Worm (Caenorhabditis elegans) whole organism, L3 larva: Measurements from ENCODE around the gene C09H10.4.
A peak's percentile ranks its signal among the peaks of the same experiment; 100 is the strongest.

ENCODE experiments used
- R02D3.7 ChIP-seq: fragments of 150-350 bp; optimal IDR thresholded peaks from 2 replicates; lab custom pipeline; 2014; ENCODE audit warnings: missing biosample characterization, missing genetic modification characterization
- ZK546.5 ChIP-seq: sonication (generic microtip); optimal IDR thresholded peaks from 2 replicates; lab custom pipeline; 2017; ENCODE audit warnings: missing biosample characterization, missing genetic modification characterization
- ceh-16 ChIP-seq: sonication (generic microtip); optimal IDR thresholded peaks from 2 replicates; lab custom pipeline; 2017; ENCODE audit warnings: missing biosample characterization, missing genetic modification characterization
- ceh-28 ChIP-seq: fragments of 150-350 bp; optimal IDR thresholded peaks from 2 replicates; lab custom pipeline; 2014; ENCODE audit warnings: missing biosample characterization, missing genetic modification reagents, missing genetic modification characterization
- ceh-82 ChIP-seq: fragments of 150-350 bp; optimal IDR thresholded peaks from 2 replicates; lab custom pipeline; 2014; ENCODE audit warnings: missing biosample characterization, missing genetic modification characterization
- daf-12 ChIP-seq: fragments of 150-350 bp; optimal IDR thresholded peaks from 2 replicates; lab custom pipeline; 2014; ENCODE audit warnings: missing biosample characterization, missing genetic modification reagents, missing genetic modification characterization
- egl-5 ChIP-seq: fragments of 150-350 bp; optimal IDR thresholded peaks from 2 replicates; lab custom pipeline; 2017; ENCODE audit warnings: missing biosample characterization, missing genetic modification reagents, missing genetic modification characterization, inconsistent platforms
- elt-2 ChIP-seq: sonication (generic microtip); optimal IDR thresholded peaks from 2 replicates; lab custom pipeline; 2016; ENCODE audit warnings: missing genetic modification reagents, mild to moderate bottlenecking, missing genetic modification characterization, missing compliant biosample characterization
- elt-3 ChIP-seq, 3 experiments: fragments of 150-350 bp in 1 of 3; sonication (generic microtip) in 2 of 3; optimal IDR thresholded peaks; 2 replicates in 2 of 3; 4 replicates in 1 of 3; lab custom pipeline; 2014 to 2017; ENCODE audit warnings: missing biosample characterization in 3 of 3, missing genetic modification characterization in 3 of 3
- eor-1 ChIP-seq, 2 experiments: fragments of 150-350 bp; optimal IDR thresholded peaks; 2 replicates each; lab custom pipeline; 2014 to 2018; ENCODE audit warnings: missing biosample characterization in 2 of 2, missing genetic modification characterization in 2 of 2
- fkh-10 ChIP-seq: sonication (generic microtip); optimal IDR thresholded peaks from 2 replicates; lab custom pipeline; 2017; ENCODE audit warnings: missing biosample characterization, missing genetic modification reagents, missing genetic modification characterization
- fkh-2 ChIP-seq: fragments of 150-350 bp; optimal IDR thresholded peaks from 2 replicates; lab custom pipeline; 2014; ENCODE audit warnings: missing biosample characterization, missing genetic modification reagents, missing genetic modification characterization
- hmg-11 ChIP-seq: sonication (generic microtip); optimal IDR thresholded peaks from 2 replicates; lab custom pipeline; 2016; ENCODE audit warnings: missing genetic modification characterization, missing compliant biosample characterization
- jun-1 ChIP-seq: fragments of 150-350 bp; optimal IDR thresholded peaks from 2 replicates; lab custom pipeline; 2014; ENCODE audit warnings: missing biosample characterization, missing genetic modification reagents, missing genetic modification characterization
- lin-15B ChIP-seq: fragments of 150-350 bp; optimal IDR thresholded peaks from 2 replicates; lab custom pipeline; 2014; ENCODE audit warnings: missing biosample characterization, missing genetic modification characterization
- lin-39 ChIP-seq: fragments of 150-350 bp; optimal IDR thresholded peaks from 2 replicates; lab custom pipeline; 2018; ENCODE audit warnings: missing biosample characterization, missing genetic modification reagents, missing genetic modification characterization
- mdl-1 ChIP-seq: fragments of 150-350 bp; optimal IDR thresholded peaks from 2 replicates; lab custom pipeline; 2014; ENCODE audit warnings: missing biosample characterization, missing genetic modification characterization
- mml-1 ChIP-seq: fragments of 150-350 bp; sonication (generic microtip); optimal IDR thresholded peaks from 3 replicates; lab custom pipeline; 2014; ENCODE audit warnings: missing biosample characterization, missing genetic modification characterization
- nfya-1 ChIP-seq: sonication (generic microtip); optimal IDR thresholded peaks from 2 replicates; lab custom pipeline; 2017; ENCODE audit warnings: missing genetic modification characterization, mild to moderate bottlenecking, missing compliant biosample characterization, antibody characterized with exemption, moderate library complexity; ENCODE audit not compliant: insufficient read depth
- nhr-11 ChIP-seq: fragments of 150-350 bp; optimal IDR thresholded peaks from 2 replicates; lab custom pipeline; 2014; ENCODE audit warnings: missing biosample characterization, missing genetic modification characterization
- nhr-23 ChIP-seq: fragments of 150-350 bp; optimal IDR thresholded peaks from 2 replicates; lab custom pipeline; 2014; ENCODE audit warnings: missing biosample characterization, missing genetic modification reagents, missing genetic modification characterization
- nhr-237 ChIP-seq: fragments of 150-350 bp; optimal IDR thresholded peaks from 2 replicates; lab custom pipeline; 2014; ENCODE audit warnings: missing biosample characterization, missing genetic modification characterization
- nhr-25 ChIP-seq: sonication (generic microtip); optimal IDR thresholded peaks from 2 replicates; lab custom pipeline; 2017; ENCODE audit warnings: missing biosample characterization, missing genetic modification characterization
- nhr-28 ChIP-seq: fragments of 150-350 bp; optimal IDR thresholded peaks from 2 replicates; lab custom pipeline; 2014; ENCODE audit warnings: missing biosample characterization, missing genetic modification characterization
- nhr-67 ChIP-seq: fragments of 150-350 bp; optimal IDR thresholded peaks from 2 replicates; lab custom pipeline; 2014; ENCODE audit warnings: missing biosample characterization, missing genetic modification characterization
- nhr-76 ChIP-seq: fragments of 150-350 bp; sonication (generic microtip); optimal IDR thresholded peaks from 5 replicates; lab custom pipeline; 2014; ENCODE audit warnings: missing biosample characterization, missing genetic modification characterization
- nhr-77 ChIP-seq: fragments of 150-350 bp; optimal IDR thresholded peaks from 2 replicates; lab custom pipeline; 2014; ENCODE audit warnings: missing biosample characterization, missing genetic modification characterization
- pha-4 ChIP-seq: fragments of 150-350 bp; optimal IDR thresholded peaks from 2 replicates; lab custom pipeline; 2014; ENCODE audit warnings: missing biosample characterization, missing genetic modification reagents, missing genetic modification characterization
- pqm-1 ChIP-seq: fragments of 150-350 bp; optimal IDR thresholded peaks from 2 replicates; lab custom pipeline; 2017; ENCODE audit warnings: missing biosample characterization, missing genetic modification characterization, inconsistent platforms
- sea-2 ChIP-seq: fragments of 150-350 bp; sonication (generic microtip); optimal IDR thresholded peaks from 4 replicates; lab custom pipeline; 2014; ENCODE audit warnings: missing biosample characterization, missing genetic modification reagents, missing genetic modification characterization
- skn-1 ChIP-seq: fragments of 150-350 bp; optimal IDR thresholded peaks from 2 replicates; lab custom pipeline; 2014; ENCODE audit warnings: missing biosample characterization, missing genetic modification characterization
- snpc-4 ChIP-seq: fragments of 150-350 bp; optimal IDR thresholded peaks from 2 replicates; lab custom pipeline; 2014; ENCODE audit warnings: missing biosample characterization, missing genetic modification characterization
- tbx-2 ChIP-seq: sonication (generic microtip); optimal IDR thresholded peaks from 2 replicates; lab custom pipeline; 2016; ENCODE audit warnings: mild to moderate bottlenecking, missing genetic modification characterization, missing compliant biosample characterization
- unc-39 ChIP-seq: sonication (generic microtip); optimal IDR thresholded peaks from 4 replicates; lab custom pipeline; 2017; ENCODE audit warnings: missing biosample characterization, missing genetic modification characterization
- unc-62 ChIP-seq: fragments of 150-350 bp; sonication (generic microtip); optimal IDR thresholded peaks from 4 replicates; lab custom pipeline; 2014; ENCODE audit warnings: missing biosample characterization, missing genetic modification reagents, missing genetic modification characterization
- zag-1 ChIP-seq: fragments of 150-350 bp; optimal IDR thresholded peaks from 2 replicates; lab custom pipeline; 2014; ENCODE audit warnings: missing biosample characterization, missing genetic modification characterization
- ztf-4 ChIP-seq: fragments of 150-350 bp; optimal IDR thresholded peaks from 2 replicates; lab custom pipeline; 2014; ENCODE audit warnings: missing biosample characterization, missing genetic modification characterization

Gene C09H10.4

ce11 chrII:11103052-11103451, 3.1 kb downstream of the C09H10.4 start:
- TF ChIP-seq hmg-11: peak; percentile 11
- no peak for TF ChIP-seq nhr-76 (tag; lab: Kevin White, UChicago)
- TF ChIP-seq snpc-4 (tag; lab: Kevin White, UChicago): peak; percentile 49
- no peak for TF ChIP-seq daf-12
- TF ChIP-seq egl-5 (tag; lab: Kevin White, UChicago): peak; percentile 80
- no peak for TF ChIP-seq nhr-28
- no peak for TF ChIP-seq jun-1 (tag; lab: Kevin White, UChicago)
- TF ChIP-seq tbx-2 (tag; lab: Kevin White, UChicago): no peak
- no peak for TF ChIP-seq ztf-4 (tag; lab: Kevin White, UChicago)
- peak; percentile 76 for TF ChIP-seq nfya-1 (tag; lab: Kevin White, UChicago)
- no peak for TF ChIP-seq unc-62 (GFP tag; lab: Kevin White, UChicago)
- peak; percentile 79 for TF ChIP-seq lin-39
- peak; percentile 83 for TF ChIP-seq nhr-25 (tag; lab: Kevin White, UChicago)
- peak; percentile 29 for TF ChIP-seq pqm-1 (tag; lab: Kevin White, UChicago)
- TF ChIP-seq nhr-23: peak; percentile 72
- no peak for TF ChIP-seq elt-3 (tag; optimal IDR thresholded peaks at IDR 0.05; lab: Kevin White, UChicago)
- TF ChIP-seq nhr-11 (tag; lab: Kevin White, UChicago): no peak
- TF ChIP-seq ZK546.5 (tag; lab: Kevin White, UChicago): no peak
- TF ChIP-seq nhr-237: no peak
- no peak for TF ChIP-seq unc-39 (tag; lab: Kevin White, UChicago)
- no peak for TF ChIP-seq sea-2 (GFP tag; lab: Kevin White, UChicago)
- no peak for TF ChIP-seq ceh-28
- peak; percentile 48 for TF ChIP-seq elt-2 (tag; lab: Kevin White, UChicago)
- peak; percentile 84 for TF ChIP-seq pha-4 (tag; lab: Kevin White, UChicago)
- TF ChIP-seq skn-1 (tag; lab: Kevin White, UChicago): no peak
- no peak for TF ChIP-seq R02D3.7 (tag; lab: Kevin White, UChicago)
- TF ChIP-seq lin-15B: peak; percentile 82
- TF ChIP-seq, all 47 proteins: peak for 11

DNA sequence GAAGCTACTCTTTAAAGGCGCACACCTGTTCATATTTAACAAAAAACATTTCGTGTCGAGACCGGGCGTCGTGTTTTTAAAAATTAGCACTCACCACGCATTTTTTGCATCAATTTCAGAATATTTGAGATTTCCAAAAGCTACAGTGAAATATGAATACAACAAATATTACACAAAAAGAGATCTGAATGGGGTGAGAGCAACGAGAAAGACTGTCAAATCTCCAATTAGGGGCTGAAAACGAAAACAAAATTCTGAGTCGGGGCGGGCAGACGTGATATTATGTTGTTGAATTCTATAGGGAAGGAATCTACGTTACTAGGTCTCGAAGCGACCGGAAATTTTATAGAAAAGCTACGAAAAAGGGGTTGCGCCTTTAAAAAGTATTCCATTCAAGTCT, 3.7 kb downstream of the C09H10.4 start, which contains the start of gene C09H10.5:
Gene C09H10.5 (minus strand): TSS at position 101 of the 400 bp plus-strand sequence.
- no peak for TF ChIP-seq nhr-67 (tag; lab: Kevin White, UChicago)
- TF ChIP-seq nhr-23: no peak
- no peak for TF ChIP-seq egl-5 (tag; lab: Kevin White, UChicago)
- no peak for TF ChIP-seq hmg-11
- TF ChIP-seq R02D3.7 (tag; lab: Kevin White, UChicago): no peak
- TF ChIP-seq pqm-1 (tag; lab: Kevin White, UChicago): no peak
- no peak for TF ChIP-seq nhr-25 (tag; lab: Kevin White, UChicago)
- TF ChIP-seq lin-15B: no peak
- no peak for TF ChIP-seq fkh-10 (GFP tag; lab: Kevin White, UChicago)
- TF ChIP-seq mml-1: no peak
- no peak for TF ChIP-seq ceh-16 (tag; lab: Kevin White, UChicago)
- TF ChIP-seq ZK546.5 (tag; lab: Kevin White, UChicago): no peak
- TF ChIP-seq eor-1 (tag; optimal IDR thresholded peaks at IDR 0.05; lab: Kevin White, UChicago): no peak
- TF ChIP-seq nhr-77: no peak
- TF ChIP-seq zag-1 (tag; lab: Kevin White, UChicago): no peak
- no peak for TF ChIP-seq ceh-82 (tag; lab: Kevin White, UChicago)
- TF ChIP-seq fkh-2 (tag; lab: Kevin White, UChicago): no peak
- no peak for TF ChIP-seq elt-3 (tag; optimal IDR thresholded peaks at IDR 0.05; lab: Kevin White, UChicago)
- no peak for TF ChIP-seq snpc-4 (tag; lab: Kevin White, UChicago)
- TF ChIP-seq elt-2 (tag; lab: Kevin White, UChicago): no peak
- TF ChIP-seq, all 47 proteins: peak for 0

DNA sequence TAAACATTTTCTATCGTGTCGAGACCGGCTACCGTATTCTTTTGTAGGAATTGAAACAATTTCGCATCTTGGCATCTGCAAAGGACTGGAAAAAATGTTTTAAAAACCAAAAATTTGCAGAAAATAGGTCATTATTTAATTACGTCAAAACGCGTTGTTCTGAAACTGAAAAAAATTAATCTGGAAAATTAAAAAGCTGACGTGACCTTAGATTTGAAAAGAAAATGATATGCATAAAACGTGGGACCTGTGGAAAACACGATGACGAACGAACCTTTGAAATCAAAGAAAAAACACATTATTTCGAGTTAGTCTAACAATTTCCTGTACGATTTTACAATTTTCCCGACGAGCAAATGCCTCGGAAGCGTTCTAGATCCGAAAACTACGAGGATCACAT, 4.2 kb downstream of the C09H10.4 start, which contains the start of gene C09H10.9:
Gene C09H10.9 (plus strand): TSS at position 301 of the 400 bp plus-strand sequence.
- TF ChIP-seq daf-12: no peak
- no peak for TF ChIP-seq ztf-4 (tag; lab: Kevin White, UChicago)
- no peak for TF ChIP-seq eor-1 (tag; optimal IDR thresholded peaks at IDR 0.05; lab: Kevin White, UChicago)
- TF ChIP-seq fkh-10 (GFP tag; lab: Kevin White, UChicago): no peak
- no peak for TF ChIP-seq egl-5 (tag; lab: Kevin White, UChicago)
- TF ChIP-seq mdl-1: no peak
